Fruit fly (Drosophila melanogaster) whole organism, embryonic: ENCODE measurements around the gene Ddc.

Experiments
- Abd-B ChIP-seq: fragments of 200-800 bp; sonication (Bioruptor generic); optimal IDR thresholded peaks from 2 replicates; lab custom pipeline; 2018; ENCODE audit warnings: missing biosample characterization, mild to moderate bottlenecking, missing genetic modification characterization, moderate library complexity
- CG10321 ChIP-seq: fragments of 200-800 bp; sonication (Bioruptor generic); IDR thresholded peaks from 2 replicates; pipeline ENCODE4 v1.3.6; 2022; ENCODE audit warnings: missing biosample characterization, missing genetic modification characterization
- CG11696 ChIP-seq: fragments of 200-800 bp; sonication (Bioruptor generic); IDR thresholded peaks from 2 replicates; pipeline ENCODE4 v1.3.6; 2022; ENCODE audit warnings: missing biosample characterization, missing genetic modification characterization
- CG12155 ChIP-seq: fragments of 200-800 bp; sonication (Bioruptor generic); optimal IDR thresholded peaks from 3 replicates; lab custom pipeline; 2016; ENCODE audit warnings: missing biosample characterization, missing genetic modification characterization
- CG12391 ChIP-seq: fragments of 200-800 bp; sonication (Bioruptor generic); optimal IDR thresholded peaks from 3 replicates; lab custom pipeline; 2018; ENCODE audit warnings: missing biosample characterization, mild to moderate bottlenecking, missing genetic modification characterization, moderate library complexity
- CG13424 ChIP-seq: fragments of 200-800 bp; sonication (Bioruptor generic); optimal IDR thresholded peaks from 2 replicates; lab custom pipeline; 2019; ENCODE audit warnings: missing biosample characterization, mild to moderate bottlenecking, missing genetic modification characterization, moderate library complexity
- CG13624 ChIP-seq: fragments of 200-800 bp; sonication (Bioruptor generic); optimal IDR thresholded peaks from 2 replicates; lab custom pipeline; 2016; ENCODE audit warnings: missing biosample characterization, missing genetic modification characterization
- CG1529 ChIP-seq: fragments of 200-800 bp; sonication (Bioruptor generic); optimal IDR thresholded peaks from 3 replicates; lab custom pipeline; 2018; ENCODE audit warnings: missing biosample characterization, missing genetic modification characterization
- CG16779 ChIP-seq: fragments of 200-800 bp; sonication (Bioruptor generic); IDR thresholded peaks from 2 replicates; pipeline ENCODE4 v1.3.6; 2022; ENCODE audit warnings: missing biosample characterization, missing genetic modification characterization
- CG17328 ChIP-seq: fragments of 200-800 bp; sonication (Bioruptor generic); IDR thresholded peaks from 2 replicates; pipeline ENCODE4 v1.3.6; 2022; ENCODE audit warnings: missing biosample characterization, missing genetic modification characterization
- CG17359 ChIP-seq: fragments of 200-800 bp; sonication (Bioruptor generic); optimal IDR thresholded peaks from 3 replicates; lab custom pipeline; 2018; ENCODE audit warnings: missing biosample characterization, mild to moderate bottlenecking, missing genetic modification characterization, moderate library complexity
- CG18011 ChIP-seq: fragments of 200-800 bp; sonication (Bioruptor generic); optimal IDR thresholded peaks from 2 replicates; lab custom pipeline; 2017; ENCODE audit warnings: missing biosample characterization, missing genetic modification characterization, mild to moderate bottlenecking, moderate library complexity, missing genotype
- CG2678 ChIP-seq: fragments of 200-800 bp; sonication (Bioruptor generic); optimal IDR thresholded peaks from 3 replicates; lab custom pipeline; 2019; ENCODE audit warnings: missing biosample characterization, mild to moderate bottlenecking, missing genetic modification characterization, moderate library complexity
- CG3163 ChIP-seq: fragments of 200-800 bp; sonication (Bioruptor generic); optimal IDR thresholded peaks from 3 replicates; lab custom pipeline; 2016; ENCODE audit warnings: missing biosample characterization, missing genetic modification characterization
- CG3281 ChIP-seq: fragments of 200-800 bp; sonication (Bioruptor generic); optimal IDR thresholded peaks from 3 replicates; lab custom pipeline; 2017; ENCODE audit warnings: missing biosample characterization, mild to moderate bottlenecking, missing genetic modification characterization
- CG4854 ChIP-seq: fragments of 200-800 bp; sonication (Bioruptor generic); optimal IDR thresholded peaks from 2 replicates; lab custom pipeline; 2016; ENCODE audit warnings: missing biosample characterization, missing genetic modification characterization, inconsistent platforms
- CG6272 ChIP-seq: fragments of 200-800 bp; sonication (Bioruptor generic); IDR thresholded peaks from 2 replicates; pipeline ENCODE4 v1.3.6; 2022; ENCODE audit warnings: missing biosample characterization, missing genetic modification characterization
- CG7556 ChIP-seq: fragments of 200-800 bp; sonication (Bioruptor generic); optimal IDR thresholded peaks from 2 replicates; lab custom pipeline; 2017; ENCODE audit warnings: missing biosample characterization, mild to moderate bottlenecking, missing genetic modification characterization
- CG8359 ChIP-seq: fragments of 200-800 bp; sonication (Bioruptor generic); optimal IDR thresholded peaks from 2 replicates; lab custom pipeline; 2017; ENCODE audit warnings: missing biosample characterization, mild to moderate bottlenecking, missing genetic modification characterization, borderline replicate concordance
- CG9727 ChIP-seq: fragments of 200-800 bp; sonication (Bioruptor generic); optimal IDR thresholded peaks from 3 replicates; lab custom pipeline; 2017; ENCODE audit warnings: missing biosample characterization, mild to moderate bottlenecking, missing genetic modification characterization
- CG9932 ChIP-seq: fragments of 200-800 bp; sonication (Bioruptor generic); IDR thresholded peaks from 2 replicates; pipeline ENCODE4 v1.3.6; 2022; ENCODE audit warnings: missing biosample characterization, missing genetic modification characterization
- Dad ChIP-seq: fragments of 200-800 bp; sonication (Bioruptor generic); optimal IDR thresholded peaks from 3 replicates; lab custom pipeline; 2016; ENCODE audit warnings: missing biosample characterization, missing genetic modification characterization
- Dbx ChIP-seq: fragments of 200-800 bp; sonication (Bioruptor generic); IDR thresholded peaks from 3 replicates; pipeline ENCODE4 v1.3.6; 2022; ENCODE audit warnings: missing biosample characterization, missing genetic modification characterization
- Drgx ChIP-seq: fragments of 200-800 bp; sonication (Bioruptor generic); IDR thresholded peaks from 2 replicates; pipeline ENCODE4 v1.3.6; 2022; ENCODE audit warnings: missing biosample characterization, missing genetic modification characterization
- ERR ChIP-seq: fragments of 200-800 bp; sonication (Bioruptor generic); optimal IDR thresholded peaks from 2 replicates; lab custom pipeline; 2016; ENCODE audit warnings: missing biosample characterization, missing genetic modification characterization
- Fer3 ChIP-seq: fragments of 200-800 bp; sonication (Bioruptor generic); optimal IDR thresholded peaks from 2 replicates; lab custom pipeline; 2018; ENCODE audit warnings: missing biosample characterization, mild to moderate bottlenecking, missing genetic modification characterization, moderate library complexity
- GATAe ChIP-seq: fragments of 200-800 bp; sonication (Bioruptor generic); conservative IDR thresholded peaks from 2 replicates; pipeline ENCODE4 v1.3.6; 2022; ENCODE audit warnings: missing biosample characterization, missing genetic modification characterization
- Hmr ChIP-seq: fragments of 200-800 bp; sonication (Bioruptor generic); optimal IDR thresholded peaks from 3 replicates; lab custom pipeline; 2017; ENCODE audit warnings: mild to moderate bottlenecking, missing biosample characterization, missing genetic modification reagents, missing genetic modification characterization
- Hr51 ChIP-seq, 2 experiments: fragments of 200-800 bp; sonication (Bioruptor generic); optimal IDR thresholded peaks; 2 replicates in 1 of 2; 3 replicates in 1 of 2; lab custom pipeline; 2016 to 2018; ENCODE audit warnings: missing biosample characterization in 2 of 2, missing genetic modification characterization in 2 of 2, mild to moderate bottlenecking in 1 of 2, moderate library complexity in 1 of 2
- Mad ChIP-seq: fragments of 200-800 bp; sonication (Bioruptor generic); optimal IDR thresholded peaks from 2 replicates; lab custom pipeline; 2016; ENCODE audit warnings: missing biosample characterization, missing genetic modification characterization
- Mrtf ChIP-seq: fragments of 200-800 bp; sonication (Bioruptor generic); IDR thresholded peaks from 3 replicates; pipeline ENCODE4 v1.3.6; 2022; ENCODE audit warnings: missing biosample characterization, missing genetic modification characterization
- NfI ChIP-seq: fragments of 200-800 bp; sonication (Bioruptor generic); optimal IDR thresholded peaks from 3 replicates; lab custom pipeline; 2018; ENCODE audit warnings: missing biosample characterization, mild to moderate bottlenecking, missing genetic modification characterization, moderate library complexity
- Oli ChIP-seq: fragments of 200-800 bp; sonication (Bioruptor generic); optimal IDR thresholded peaks from 2 replicates; lab custom pipeline; 2018; ENCODE audit warnings: missing biosample characterization, mild to moderate bottlenecking, missing genetic modification characterization, moderate library complexity
- Opbp ChIP-seq: fragments of 200-800 bp; sonication (Bioruptor generic); IDR thresholded peaks from 3 replicates; pipeline ENCODE4 v1.3.6; 2022; ENCODE audit warnings: missing biosample characterization, missing genetic modification characterization; ENCODE audit not compliant: partially characterized antibody
- Ptx1 ChIP-seq: fragments of 200-800 bp; sonication (Bioruptor generic); IDR thresholded peaks from 2 replicates; pipeline ENCODE4 v1.3.6; 2022; ENCODE audit warnings: missing biosample characterization, missing genetic modification characterization
- Sin3A ChIP-seq: fragments of >200 bp; optimal IDR thresholded peaks from 2 replicates; lab custom pipeline; 2018
- Xbp1 ChIP-seq: fragments of 200-800 bp; sonication (Bioruptor generic); optimal IDR thresholded peaks from 3 replicates; lab custom pipeline; 2016; ENCODE audit warnings: missing biosample characterization, mild to moderate bottlenecking, missing genetic modification characterization
- ash1 ChIP-seq: fragments of 200-800 bp; sonication (Bioruptor generic); optimal IDR thresholded peaks from 2 replicates; lab custom pipeline; 2018; ENCODE audit warnings: missing biosample characterization, mild to moderate bottlenecking, missing genetic modification characterization
- cas ChIP-seq: fragments of 200-800 bp; sonication (Bioruptor generic); IDR thresholded peaks from 2 replicates; pipeline ENCODE4 v1.3.6; 2022; ENCODE audit warnings: missing biosample characterization, missing genetic modification characterization
- dati ChIP-seq: fragments of 200-800 bp; sonication (Bioruptor generic); IDR thresholded peaks from 2 replicates; pipeline ENCODE4 v1.3.6; 2022; ENCODE audit warnings: missing biosample characterization, missing genetic modification characterization
- dpn ChIP-seq, 2 experiments: fragments of 200-800 bp; sonication (Bioruptor generic); optimal IDR thresholded peaks; 3 replicates each; lab custom pipeline; 2016; ENCODE audit warnings: missing biosample characterization in 2 of 2, missing genetic modification characterization in 2 of 2
- maf-S ChIP-seq: fragments of 200-800 bp; sonication (Bioruptor generic); optimal IDR thresholded peaks from 2 replicates; lab custom pipeline; 2016; ENCODE audit warnings: missing biosample characterization, missing genetic modification characterization
- org-1 ChIP-seq: fragments of 200-800 bp; sonication (Bioruptor generic); optimal IDR thresholded peaks from 2 replicates; lab custom pipeline; 2017; ENCODE audit warnings: missing biosample characterization, missing genetic modification characterization
- pan ChIP-seq, 4 experiments: fragments of >200 bp in 3 of 4; fragments of 200-800 bp in 1 of 4; sonication (Bioruptor generic) in 1 of 4; optimal IDR thresholded peaks in 3 of 4; IDR thresholded peaks in 1 of 4; 2 replicates each; pipeline versions ENCODE4 v1.3.6 to Lab custom; 2017 to 2022; ENCODE audit warnings: missing biosample characterization in 2 of 4, missing genetic modification characterization in 2 of 4, mixed read lengths in 1 of 4
- pho ChIP-seq: fragments of 200-800 bp; sonication (Bioruptor generic); optimal IDR thresholded peaks from 2 replicates; lab custom pipeline; 2016; ENCODE audit warnings: missing biosample characterization, missing genetic modification characterization
- prd ChIP-seq, 3 experiments: fragments of >200 bp in 2 of 3; fragments of 200-800 bp in 1 of 3; sonication (Bioruptor generic) in 1 of 3; optimal IDR thresholded peaks in 2 of 3; IDR thresholded peaks in 1 of 3; 2 replicates in 2 of 3; 3 replicates in 1 of 3; pipeline versions ENCODE4 v1.3.6 to Lab custom; 2017 to 2022; ENCODE audit warnings: missing biosample characterization in 1 of 3, missing genetic modification characterization in 1 of 3
- ranshi ChIP-seq: fragments of 200-800 bp; sonication (Bioruptor generic); IDR thresholded peaks from 2 replicates; pipeline ENCODE4 v1.3.6; 2022; ENCODE audit warnings: missing biosample characterization, missing genetic modification characterization
- row ChIP-seq: fragments of 200-800 bp; sonication (Bioruptor generic); IDR thresholded peaks from 3 replicates; pipeline ENCODE4 v1.3.6; 2022; ENCODE audit warnings: missing biosample characterization, missing genetic modification characterization
- sens ChIP-seq: fragments of 200-800 bp; sonication (Bioruptor generic); peaks from one replicate; lab custom pipeline; 2016; ENCODE audit warnings: missing biosample characterization, missing genetic modification characterization
- zfh2 ChIP-seq: fragments of 200-800 bp; sonication (Bioruptor generic); optimal IDR thresholded peaks from 2 replicates; lab custom pipeline; 2016; ENCODE audit warnings: missing biosample characterization, missing genetic modification characterization

The Ddc gene

DNA sequence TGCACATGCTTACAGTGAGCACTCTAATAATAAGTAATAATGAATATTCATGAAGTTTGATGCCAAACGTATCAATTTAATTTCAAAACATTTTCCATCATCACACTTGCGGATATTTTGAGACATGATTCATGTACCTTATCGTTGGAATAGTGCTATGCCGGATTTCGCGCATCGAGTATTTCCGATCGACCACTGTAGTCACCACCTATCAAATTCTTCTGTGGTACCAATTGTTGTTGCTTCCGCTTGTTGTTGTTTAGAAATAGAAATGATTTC lies 20.8 kb upstream of the Ddc start (continued):
- TF ChIP-seq Dbx = peak; percentile 73; the same call in 2 of the 3 replicates
- TF ChIP-seq dpn (GFP tag; optimal IDR thresholded peaks at IDR 0.05; lab: Kevin White, UChicago) = peak in 1 of 2 experiments; percentile 0
- TF ChIP-seq Ptx1 (GFP tag; lab: Robert Waterston, UW) = peak; percentile 49; the same call in 1 of the 2 replicates
- no peak for TF ChIP-seq CG10321 (GFP tag; lab: Robert Waterston, UW)
- TF ChIP-seq pho (GFP tag; lab: Kevin White, UChicago) = peak; percentile 39
- no peak for TF ChIP-seq dati (GFP tag; lab: Robert Waterston, UW)
- peak; percentile 5 for TF ChIP-seq ERR (GFP tag; lab: Kevin White, UChicago)
- no peak for TF ChIP-seq Sin3A
- no peak for TF ChIP-seq CG18011
- TF ChIP-seq Drgx (GFP tag; lab: Robert Waterston, UW) = peak; percentile 30; the same call in 1 of the 2 replicates
- TF ChIP-seq CG13624 (GFP tag; lab: Kevin White, UChicago) = peak; percentile 66
- peak; percentile 78 for TF ChIP-seq CG9932 (GFP tag; lab: Robert Waterston, UW)
- no peak for TF ChIP-seq Opbp (GFP tag; lab: Robert Waterston, UW)
- TF ChIP-seq Abd-B (GFP tag; lab: Kevin White, UChicago) = no peak
- TF ChIP-seq CG12391 = peak; percentile 10
- TF ChIP-seq Xbp1 (GFP tag; lab: Kevin White, UChicago) = no peak
- TF ChIP-seq prd (optimal IDR thresholded peaks at IDR 0.05; lab: Kevin White, UChicago) = no peak
- TF ChIP-seq prd (GFP tag; IDR thresholded peaks at IDR 0.05; lab: Robert Waterston, UW) = peak; percentile 42; the same call in 2 of the 3 replicates
- TF ChIP-seq CG17328 (GFP tag; lab: Robert Waterston, UW) = no peak
- peak; percentile 10 for TF ChIP-seq Mad (GFP tag; lab: Kevin White, UChicago)
- TF ChIP-seq CG4854 (GFP tag; lab: Kevin White, UChicago) = peak; percentile 32
- peak; percentile 52 for TF ChIP-seq Hmr (GFP tag; lab: Kevin White, UChicago)
- TF ChIP-seq maf-S (GFP tag; lab: Kevin White, UChicago) = no peak
- peak; percentile 24 for TF ChIP-seq CG12155
- peak; percentile 9 for TF ChIP-seq Fer3 (tag; lab: Kevin White, UChicago)
- 0 out of 2 replicates have a peak, but pooled peaks have one; percentile 40 for TF ChIP-seq CG11696 (GFP tag; lab: Robert Waterston, UW)
- peak; percentile 60 for TF ChIP-seq CG3281
- peak; percentile 55 for TF ChIP-seq CG2678 (tag; lab: Kevin White, UChicago)
- 0 out of 3 replicates have a peak, but pooled peaks have one; percentile 49 for TF ChIP-seq Mrtf
- TF ChIP-seq CG3163 = peak; percentile 21
- TF ChIP-seq Oli (tag; lab: Kevin White, UChicago) = peak; percentile 1
- TF ChIP-seq CG1529 (GFP tag; lab: Kevin White, UChicago) = no peak
- peak in 1 of 2 experiments; percentile 14 for TF ChIP-seq Hr51 (GFP tag; optimal IDR thresholded peaks at IDR 0.05; lab: Kevin White, UChicago)
- TF ChIP-seq sens (GFP tag; lab: Kevin White, UChicago) = peak; percentile 50
- TF ChIP-seq ash1 (GFP tag; lab: Kevin White, UChicago) = no peak
- peak; percentile 49 for TF ChIP-seq CG9727 (GFP tag; lab: Kevin White, UChicago)
- no peak for TF ChIP-seq cas (GFP tag; lab: Robert Waterston, UW)
- TF ChIP-seq Dad (GFP tag; lab: Kevin White, UChicago) = peak; percentile 24
- TF ChIP-seq pan (optimal IDR thresholded peaks at IDR 0.05; lab: Kevin White, UChicago) = no peak
- TF ChIP-seq pan (GFP tag; optimal IDR thresholded peaks at IDR 0.05 in 1 of 2, IDR thresholded peaks at IDR 0.05 in 1 of 2) = peak in 1 of 2 experiments; percentile 40
- TF ChIP-seq GATAe = no peak
- TF ChIP-seq ranshi (GFP tag; lab: Robert Waterston, UW) = peak; percentile 64
- peak; percentile 61 for TF ChIP-seq zfh2
- TF ChIP-seq CG8359 = no peak
- peak; percentile 30 for TF ChIP-seq CG7556 (GFP tag; lab: Kevin White, UChicago)
- TF ChIP-seq org-1 = peak; percentile 4
- peak; percentile 5 for TF ChIP-seq NfI
- 0 out of 2 replicates have a peak, but pooled peaks have one; percentile 4 for TF ChIP-seq CG16779 (GFP tag; lab: Robert Waterston, UW)
- peak; percentile 15 for TF ChIP-seq CG17359 (tag; lab: Kevin White, UChicago)
- peak; percentile 21 for TF ChIP-seq CG13424 (tag; lab: Kevin White, UChicago)
- TF ChIP-seq row (GFP tag; lab: Robert Waterston, UW) = peak; percentile 66
- no peak for TF ChIP-seq CG6272 (GFP tag; lab: Robert Waterston, UW)
